Worm (Caenorhabditis elegans) whole organism, L1 larva: Measurements from ENCODE around the gene plc-1.

Experiments used
- C16A3.4 ChIP-seq: fragments of 150-350 bp; optimal IDR thresholded peaks from 2 replicates; lab custom pipeline; 2014; ENCODE audit warnings: missing biosample characterization, missing genetic modification characterization
- C34B4.2 ChIP-seq: sonication (generic microtip); optimal IDR thresholded peaks from 2 replicates; lab custom pipeline; 2017; ENCODE audit warnings: mild to moderate bottlenecking, missing genetic modification characterization, missing compliant biosample characterization
- F16B12.6 ChIP-seq: fragments of 150-350 bp; optimal IDR thresholded peaks from 2 replicates; lab custom pipeline; 2014; ENCODE audit warnings: missing biosample characterization, missing genetic modification characterization
- Y116A8C.19 ChIP-seq: sonication (generic microtip); optimal IDR thresholded peaks from 2 replicates; lab custom pipeline; 2016; ENCODE audit warnings: missing compliant biosample characterization, missing genetic modification characterization, borderline replicate concordance
- aly-2 ChIP-seq: fragments of 150-350 bp; optimal IDR thresholded peaks from 2 replicates; lab custom pipeline; 2014; ENCODE audit warnings: missing biosample characterization, missing genetic modification characterization
- blmp-1 ChIP-seq: fragments of 150-350 bp; optimal IDR thresholded peaks from 2 replicates; lab custom pipeline; 2014; ENCODE audit warnings: missing biosample characterization, missing genetic modification characterization
- ceh-63 ChIP-seq: fragments of 200-800 bp; sonication (Bioruptor generic); optimal IDR thresholded peaks from 2 replicates; lab custom pipeline; 2018; ENCODE audit warnings: mild to moderate bottlenecking, missing genetic modification characterization, missing compliant biosample characterization
- ceh-8 ChIP-seq: fragments of 200-800 bp; sonication (Bioruptor generic); optimal IDR thresholded peaks from 2 replicates; lab custom pipeline; 2018; ENCODE audit warnings: mild to moderate bottlenecking, missing genetic modification characterization, moderate library complexity, missing compliant biosample characterization
- ceh-82 ChIP-seq, 3 experiments: fragments of 150-350 bp in 1 of 3; sonication (generic microtip) in 2 of 3; optimal IDR thresholded peaks; 2 replicates each; lab custom pipeline; 2014 to 2017; ENCODE audit warnings: missing biosample characterization in 3 of 3, missing genetic modification characterization in 3 of 3
- efl-1 ChIP-seq, 4 experiments: fragments of 150-350 bp; optimal IDR thresholded peaks in 3 of 4; peaks in 1 of 4; 1 replicate in 1 of 4; 2 replicates in 3 of 4; lab custom pipeline; 2014; ENCODE audit warnings: missing biosample characterization in 2 of 4, missing genetic modification characterization in 2 of 4, missing genetic modification reagents in 2 of 4
- efl-3 ChIP-seq: fragments of 200-800 bp; sonication (Bioruptor generic); optimal IDR thresholded peaks from 2 replicates; lab custom pipeline; 2018; ENCODE audit warnings: mild to moderate bottlenecking, missing genetic modification characterization, missing compliant biosample characterization
- egl-13 ChIP-seq: sonication (generic microtip); optimal IDR thresholded peaks from 2 replicates; lab custom pipeline; 2016; ENCODE audit warnings: missing genotype, missing genetic modification reagents, missing genetic modification characterization, missing compliant biosample characterization
- elt-2 ChIP-seq: sonication (generic microtip); optimal IDR thresholded peaks from 2 replicates; lab custom pipeline; 2016; ENCODE audit warnings: missing genetic modification characterization, mild to moderate bottlenecking, inconsistent platforms, missing compliant biosample characterization, missing genetic modification reagents
- elt-3 ChIP-seq, 6 experiments: fragments of 150-350 bp in 1 of 6; sonication (generic microtip); optimal IDR thresholded peaks; 2 replicates each; lab custom pipeline; 2017 to 2018; ENCODE audit warnings: missing biosample characterization in 6 of 6, missing genetic modification characterization in 6 of 6, inconsistent platforms in 1 of 6
- ets-5 ChIP-seq: fragments of 200-800 bp; sonication (Bioruptor generic); IDR thresholded peaks from 2 replicates; pipeline ENCODE4 v1.3.6; 2022; ENCODE audit warnings: missing genetic modification characterization, missing compliant biosample characterization
- fkh-4 ChIP-seq: sonication (generic microtip); optimal IDR thresholded peaks from 2 replicates; lab custom pipeline; 2016; ENCODE audit warnings: missing compliant biosample characterization, missing genetic modification characterization, borderline replicate concordance
- fkh-8 ChIP-seq: sonication (generic microtip); optimal IDR thresholded peaks from 2 replicates; lab custom pipeline; 2016; ENCODE audit warnings: mild to moderate bottlenecking, missing genetic modification characterization, missing compliant biosample characterization
- fos-1 ChIP-seq: fragments of 150-350 bp; optimal IDR thresholded peaks from 2 replicates; lab custom pipeline; 2014; ENCODE audit warnings: missing biosample characterization, missing genetic modification characterization
- grh-1 ChIP-seq: fragments of 200-800 bp; sonication (Bioruptor generic); IDR thresholded peaks from 2 replicates; pipeline ENCODE4 v1.3.6; 2022; ENCODE audit warnings: missing genetic modification reagents, missing genetic modification characterization, missing compliant biosample characterization
- hlh-17 ChIP-seq: fragments of 200-800 bp; sonication (Bioruptor generic); optimal IDR thresholded peaks from 2 replicates; lab custom pipeline; 2018; ENCODE audit warnings: missing genetic modification characterization, mild to moderate bottlenecking, missing compliant biosample characterization, moderate library complexity, borderline replicate concordance
- isw-1 ChIP-seq: fragments of 200-800 bp; sonication (Bioruptor generic); IDR thresholded peaks from 2 replicates; pipeline ENCODE4 v1.3.6; 2022; ENCODE audit warnings: missing genetic modification characterization, missing compliant biosample characterization
- lin-13 ChIP-seq: fragments of 150-350 bp; optimal IDR thresholded peaks from 2 replicates; lab custom pipeline; 2014; ENCODE audit warnings: missing biosample characterization, missing genetic modification reagents, missing genetic modification characterization
- lin-15B ChIP-seq: fragments of 150-350 bp; sonication (generic microtip); optimal IDR thresholded peaks from 3 replicates; lab custom pipeline; 2014; ENCODE audit warnings: missing biosample characterization, missing genetic modification characterization
- lsy-2 ChIP-seq, 2 experiments: fragments of 150-350 bp; optimal IDR thresholded peaks; 2 replicates each; lab custom pipeline; 2014; ENCODE audit warnings: missing biosample characterization in 2 of 2, missing genetic modification characterization in 2 of 2
- mab-9 ChIP-seq: fragments of 200-800 bp; sonication (Bioruptor generic); IDR thresholded peaks from 2 replicates; pipeline ENCODE4 v1.3.6; 2022; ENCODE audit warnings: missing genetic modification reagents, missing genetic modification characterization, missing compliant biosample characterization
- mdl-1 ChIP-seq, 2 experiments: fragments of 150-350 bp; optimal IDR thresholded peaks; 2 replicates each; lab custom pipeline; 2014 to 2017; ENCODE audit warnings: missing biosample characterization in 2 of 2, missing genetic modification characterization in 2 of 2, inconsistent platforms in 1 of 2
- nhr-11 ChIP-seq: fragments of 150-350 bp; optimal IDR thresholded peaks from 2 replicates; lab custom pipeline; 2014; ENCODE audit warnings: missing biosample characterization, missing genetic modification characterization
- nhr-28 ChIP-seq: fragments of 150-350 bp; optimal IDR thresholded peaks from 2 replicates; lab custom pipeline; 2014; ENCODE audit warnings: missing biosample characterization, missing genetic modification characterization
- nhr-47 ChIP-seq: sonication (generic microtip); optimal IDR thresholded peaks from 2 replicates; lab custom pipeline; 2016; ENCODE audit warnings: mild to moderate bottlenecking, missing genetic modification characterization, moderate library complexity, missing compliant biosample characterization
- nhr-71 ChIP-seq: sonication (generic microtip); optimal IDR thresholded peaks from 2 replicates; lab custom pipeline; 2016; ENCODE audit warnings: mild to moderate bottlenecking, missing genetic modification characterization, moderate library complexity, missing compliant biosample characterization
- nhr-76 ChIP-seq: sonication (generic microtip); optimal IDR thresholded peaks from 2 replicates; lab custom pipeline; 2017; ENCODE audit warnings: missing biosample characterization, missing genetic modification characterization
- nhr-85 ChIP-seq: sonication (generic microtip); peaks from one replicate; lab custom pipeline; 2016; ENCODE audit warnings: missing genetic modification characterization, inconsistent platforms, missing compliant biosample characterization
- pax-3 ChIP-seq: fragments of 200-800 bp; sonication (Bioruptor generic); optimal IDR thresholded peaks from 2 replicates; lab custom pipeline; 2018; ENCODE audit warnings: mild to moderate bottlenecking, missing genetic modification characterization, moderate library complexity, missing compliant biosample characterization
- skn-1 ChIP-seq: fragments of 150-350 bp; optimal IDR thresholded peaks from 2 replicates; lab custom pipeline; 2014; ENCODE audit warnings: missing biosample characterization, missing genetic modification characterization
- snu-23 ChIP-seq: sonication (generic microtip); optimal IDR thresholded peaks from 2 replicates; lab custom pipeline; 2016; ENCODE audit warnings: missing genetic modification characterization, missing compliant biosample characterization
- sptf-1 ChIP-seq: fragments of 150-350 bp; optimal IDR thresholded peaks from 2 replicates; lab custom pipeline; 2014; ENCODE audit warnings: missing biosample characterization, missing genetic modification characterization
- sup-37 ChIP-seq: fragments of 200-800 bp; sonication (Bioruptor generic); optimal IDR thresholded peaks from 2 replicates; lab custom pipeline; 2018; ENCODE audit warnings: mild to moderate bottlenecking, missing genetic modification characterization, missing compliant biosample characterization
- swsn-7 ChIP-seq: sonication (generic microtip); optimal IDR thresholded peaks from 2 replicates; lab custom pipeline; 2016; ENCODE audit warnings: missing genetic modification characterization, missing compliant biosample characterization
- tbx-2 ChIP-seq: sonication (generic microtip); optimal IDR thresholded peaks from 2 replicates; lab custom pipeline; 2016; ENCODE audit warnings: missing genetic modification characterization, missing compliant biosample characterization
- tlp-1 ChIP-seq: fragments of 150-350 bp; optimal IDR thresholded peaks from 2 replicates; lab custom pipeline; 2014; ENCODE audit warnings: missing biosample characterization, missing genetic modification characterization
- unc-130 ChIP-seq: fragments of 150-350 bp; optimal IDR thresholded peaks from 2 replicates; lab custom pipeline; 2017; ENCODE audit warnings: missing biosample characterization, missing genetic modification characterization, inconsistent platforms
- xbp-1 ChIP-seq: sonication (generic microtip); optimal IDR thresholded peaks from 2 replicates; lab custom pipeline; 2016; ENCODE audit warnings: missing genetic modification characterization, missing compliant biosample characterization
- zip-4 ChIP-seq: fragments of 200-800 bp; sonication (Bioruptor generic); optimal IDR thresholded peaks from 2 replicates; lab custom pipeline; 2018; ENCODE audit warnings: mild to moderate bottlenecking, missing genetic modification characterization, moderate library complexity, missing compliant biosample characterization
- ztf-11 ChIP-seq, 2 experiments: sonication (generic microtip); optimal IDR thresholded peaks; 2 replicates each; lab custom pipeline; 2016 to 2017; ENCODE audit warnings: missing genetic modification characterization in 2 of 2, missing biosample characterization in 1 of 2, missing compliant biosample characterization in 1 of 2
- ztf-4 ChIP-seq: fragments of 150-350 bp; optimal IDR thresholded peaks from 2 replicates; lab custom pipeline; 2014; ENCODE audit warnings: missing biosample characterization, missing genetic modification characterization

The plc-1 gene

ce11 chrX:10794647-10795046 is 43.8 kb downstream of the plc-1 start, which contains the start of gene T05A10.6:
T05A10.6 (minus strand) TSS chrX:10794747.
- TF ChIP-seq C34B4.2 = no peak
- TF ChIP-seq ceh-8 (GFP tag; lab: Kevin White, UChicago) = no peak
- no peak for TF ChIP-seq elt-2 (tag; lab: Kevin White, UChicago)
- no peak for TF ChIP-seq efl-1 (optimal IDR thresholded peaks at IDR 0.05; lab: Kevin White, UChicago)
- TF ChIP-seq efl-1 (GFP tag; optimal IDR thresholded peaks at IDR 0.05 in 1 of 2; lab: Kevin White, UChicago) = no peak
- no peak for TF ChIP-seq nhr-76 (tag; lab: Kevin White, UChicago)
- no peak for TF ChIP-seq pax-3 (tag; lab: Kevin White, UChicago)
- no peak for TF ChIP-seq nhr-11 (tag; lab: Kevin White, UChicago)
- TF ChIP-seq isw-1 = no peak
- TF ChIP-seq lin-15B (tag; lab: Kevin White, UChicago) = no peak
- no peak for TF ChIP-seq lin-13
- TF ChIP-seq nhr-47 (tag; lab: Kevin White, UChicago) = no peak
- TF ChIP-seq aly-2 = no peak
- no peak for TF ChIP-seq ceh-63
- TF ChIP-seq efl-3 (GFP tag; lab: Kevin White, UChicago) = no peak
- TF ChIP-seq nhr-71 (tag; lab: Kevin White, UChicago) = no peak
- no peak for TF ChIP-seq zip-4
- no peak for TF ChIP-seq ztf-4
- no peak for TF ChIP-seq fkh-4 (tag; lab: Kevin White, UChicago)
- no peak for TF ChIP-seq C16A3.4 (tag; lab: Kevin White, UChicago)
- no peak for TF ChIP-seq xbp-1 (tag; lab: Kevin White, UChicago)

ce11 chrX:10792435-10792834 is 46.0 kb downstream of the plc-1 start, which contains the start of gene vap-2:
vap-2 (minus strand) TSS chrX:10792535.
- no peak for TF ChIP-seq fos-1 (tag; lab: Kevin White, UChicago)
- TF ChIP-seq nhr-85 (tag; lab: Kevin White, UChicago) = no peak
- no peak for TF ChIP-seq lin-15B (tag; lab: Kevin White, UChicago)
- no peak for TF ChIP-seq mab-9
- TF ChIP-seq pax-3 (tag; lab: Kevin White, UChicago) = no peak

- TF ChIP-seq sup-37 (GFP tag; lab: Kevin White, UChicago) (no peak), F16B12.6 (tag; lab: Kevin White, UChicago) (no peak), elt-3 (tag; optimal IDR thresholded peaks at IDR 0.05; lab: Kevin White, UChicago) (no peak), lin-15B (tag; lab: Kevin White, UChicago) (no peak), ceh-82 (tag; optimal IDR thresholded peaks at IDR 0.05; lab: Kevin White, UChicago) (no peak), fkh-8 (tag; lab: Kevin White, UChicago) (no peak), unc-130 (tag; lab: Kevin White, UChicago) (no peak), ets-5 (GFP tag; lab: Robert Waterston, UW) (no peak), grh-1 (no peak), xbp-1 (tag; lab: Kevin White, UChicago) (no peak), mdl-1 (tag; optimal IDR thresholded peaks at IDR 0.05; lab: Kevin White, UChicago) (no peak), nhr-28 (no peak)
These were observed 51.2 kb downstream of the plc-1 start, which contains the start of gene ttr-14 for ce11 chrX:10787203-10787602. ttr-14 (plus strand) TSS chrX:10787503.

- TF ChIP-seq hlh-17 (GFP tag; lab: Kevin White, UChicago) (no peak), swsn-7 (tag; lab: Kevin White, UChicago) (no peak), Y116A8C.19 (tag; lab: Kevin White, UChicago) (no peak), skn-1 (tag; lab: Kevin White, UChicago) (no peak), nhr-47 (tag; lab: Kevin White, UChicago) (no peak), zip-4 (no peak), tbx-2 (tag; lab: Kevin White, UChicago) (no peak), snu-23 (GFP tag; lab: Kevin White, UChicago) (no peak), sptf-1 (tag; lab: Kevin White, UChicago) (no peak), isw-1 (no peak), lsy-2 (tag; optimal IDR thresholded peaks at IDR 0.05; lab: Kevin White, UChicago) (no peak), egl-13 (tag; lab: Kevin White, UChicago) (no peak), nhr-71 (tag; lab: Kevin White, UChicago) (no peak), blmp-1 (tag; lab: Kevin White, UChicago) (no peak), ztf-11 (tag; optimal IDR thresholded peaks at IDR 0.05; lab: Kevin White, UChicago) (no peak), lin-15B (tag; lab: Kevin White, UChicago) (no peak), xbp-1 (tag; lab: Kevin White, UChicago) (no peak), tlp-1 (no peak), unc-130 (tag; lab: Kevin White, UChicago) (no peak), C34B4.2 (no peak)
These were observed 54.6 kb downstream of the plc-1 start, which contains the start of gene clc-4 for ce11 chrX:10783822-10784221. clc-4 (minus strand) TSS chrX:10783922.
